Fruit fly (Drosophila melanogaster): ENCODE data around the gene Rint1.

Rint1 gene

DNA sequence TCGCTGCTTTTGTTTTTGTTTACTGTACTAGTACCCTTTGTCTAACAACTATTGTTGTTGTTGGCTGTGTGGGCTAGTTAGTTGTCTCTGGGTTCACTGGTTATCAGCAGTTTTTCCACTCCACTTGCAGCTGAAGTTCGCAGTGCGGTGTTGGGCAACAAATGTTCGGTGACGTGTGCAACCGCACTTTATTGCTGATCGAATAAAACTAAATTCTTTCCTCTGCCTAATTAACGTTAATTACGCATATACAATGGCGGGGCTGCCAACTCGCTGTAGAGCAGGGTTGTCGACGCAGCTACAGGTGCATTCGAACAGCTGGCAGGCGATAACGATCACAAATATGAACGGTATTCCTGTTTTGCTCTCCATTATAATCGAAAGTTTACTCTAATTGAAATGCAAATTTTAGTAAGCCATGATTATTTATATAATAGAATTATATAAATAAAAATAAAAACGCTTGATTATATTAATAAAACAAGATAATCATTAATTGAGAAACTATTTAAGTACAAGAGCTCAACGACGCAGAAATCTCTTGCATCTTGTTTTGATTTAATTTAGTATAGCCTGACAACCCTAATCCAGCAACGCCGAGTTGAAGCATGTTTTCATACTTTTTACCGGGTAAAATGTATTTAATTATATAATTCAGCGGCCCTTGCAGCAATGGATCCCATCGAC is 5.3 kb downstream of the Rint1 start, which contains the start of the genes mrva, CG42307 and mus312 (continued):
- peak; percentile 94 for TF ChIP-seq grau (tag; optimal IDR thresholded peaks at IDR 0.05)
- TF ChIP-seq CG10979 (tag; optimal IDR thresholded peaks at IDR 0.05), result peak; percentile 90
- peak; percentile 44 for TF ChIP-seq CG6854 (GFP tag; optimal IDR thresholded peaks at IDR 0.05)
- peak; percentile 46; the same call in 2 of the 3 replicates for TF ChIP-seq CG11093 (GFP tag; IDR thresholded peaks at IDR 0.05)
- TF ChIP-seq CG8388 (GFP tag; optimal IDR thresholded peaks at IDR 0.05), result peak; percentile 88
- TF ChIP-seq twi (tag; optimal IDR thresholded peaks at IDR 0.05), result peak; percentile 91
- TF ChIP-seq CTCF (GFP tag; optimal IDR thresholded peaks at IDR 0.05), result peak; percentile 4
- TF ChIP-seq CG18619 (GFP tag; optimal IDR thresholded peaks at IDR 0.05), result peak; percentile 86
- peak; percentile 65 for TF ChIP-seq gt (GFP tag; IDR thresholded peaks at IDR 0.05)
- no peak; the same call in 1 of the 2 replicates for TF ChIP-seq hbn (GFP tag; IDR thresholded peaks at IDR 0.05; ENCODE audit: partially characterized antibody)
- TF ChIP-seq NC2α (GFP tag; optimal IDR thresholded peaks at IDR 0.05), result no peak
- TF ChIP-seq tna (GFP tag; IDR thresholded peaks at IDR 0.05; ENCODE audit: partially characterized antibody), result no peak
- TF ChIP-seq HLH4C (GFP tag; IDR thresholded peaks at IDR 0.05; ENCODE audit: partially characterized antibody), result peak; percentile 32; the same call in 1 of the 3 replicates
- TF ChIP-seq CG5180 (GFP tag; optimal IDR thresholded peaks at IDR 0.05), result no peak
- peak; percentile 78 for TF ChIP-seq Drgx (GFP tag; IDR thresholded peaks at IDR 0.05)
- no peak for TF ChIP-seq aop (GFP tag; IDR thresholded peaks at IDR 0.05)
- TF ChIP-seq gce (GFP tag; IDR thresholded peaks at IDR 0.05), result 0 out of 3 replicates have a peak, but pooled peaks have one; percentile 14
- peak; percentile 33 for TF ChIP-seq pros (GFP tag; optimal IDR thresholded peaks at IDR 0.05)
- TF ChIP-seq mirr (GFP tag; optimal IDR thresholded peaks at IDR 0.05), result peak; percentile 65
- TF ChIP-seq MBD-R2 (GFP tag; IDR thresholded peaks at IDR 0.05), result peak; percentile 84
- TF ChIP-seq HHEX (GFP tag; optimal IDR thresholded peaks at IDR 0.05), result peak; percentile 88
- TF ChIP-seq CG2889 (GFP tag; IDR thresholded peaks at IDR 0.05), result peak; percentile 71; the same call in 2 of the 3 replicates
- TF ChIP-seq CG8478 (optimal IDR thresholded peaks at IDR 0.05), result no peak
- TF ChIP-seq ATbp (GFP tag; optimal IDR thresholded peaks at IDR 0.05), result no peak
- peak; percentile 78 for TF ChIP-seq CG4730 (GFP tag; IDR thresholded peaks at IDR 0.05)
- no peak for TF ChIP-seq NK7.1 (GFP tag; optimal IDR thresholded peaks at IDR 0.05)
- no peak for TF ChIP-seq Jarid2 (GFP tag; optimal IDR thresholded peaks at IDR 0.05)
- no peak for TF ChIP-seq sr (GFP tag; IDR thresholded peaks at IDR 0.05)
- TF ChIP-seq CG34376 (GFP tag; optimal IDR thresholded peaks at IDR 0.05), result peak; percentile 48
- peak; percentile 95 for TF ChIP-seq YL-1 (GFP tag; optimal IDR thresholded peaks at IDR 0.05)
- TF ChIP-seq Hr51 (GFP tag; optimal IDR thresholded peaks at IDR 0.05), result peak in 1 of 2 experiments; percentile 54
- peak; percentile 52 for TF ChIP-seq chn (GFP tag; optimal IDR thresholded peaks at IDR 0.05)
- no peak for TF ChIP-seq usp (GFP tag; optimal IDR thresholded peaks at IDR 0.05)
- peak; percentile 3; the same call in 1 of the 2 replicates for TF ChIP-seq Rx (GFP tag; IDR thresholded peaks at IDR 0.05)
- peak; percentile 82 for TF ChIP-seq sob (GFP tag; IDR thresholded peaks at IDR 0.05)
- TF ChIP-seq Oli (tag; optimal IDR thresholded peaks at IDR 0.05), result peak; percentile 89
- TF ChIP-seq Side (GFP tag; optimal IDR thresholded peaks at IDR 0.05), result peak; percentile 30
- TF ChIP-seq gsb (GFP tag; IDR thresholded peaks at IDR 0.05), result 0 out of 2 replicates have a peak, but pooled peaks have one; percentile 12
- TF ChIP-seq inv (GFP tag; IDR thresholded peaks at IDR 0.05; ENCODE audit: partially characterized antibody), result no peak
- TF ChIP-seq Deaf1 (tag; optimal IDR thresholded peaks at IDR 0.05), result no peak
- peak; percentile 90 for TF ChIP-seq Abd-B (GFP tag; optimal IDR thresholded peaks at IDR 0.05)
- TF ChIP-seq Hey (tag; optimal IDR thresholded peaks at IDR 0.05), result no peak
- TF ChIP-seq Atf3 (GFP tag; optimal IDR thresholded peaks at IDR 0.05), result peak; percentile 49
- no peak for TF ChIP-seq crc (GFP tag; optimal IDR thresholded peaks at IDR 0.05)
- no peak for TF ChIP-seq nerfin-2 (GFP tag; IDR thresholded peaks at IDR 0.05; ENCODE audit: partially characterized antibody)
- TF ChIP-seq CG12219 (GFP tag; optimal IDR thresholded peaks at IDR 0.05), result peak; percentile 32
- TF ChIP-seq nau (GFP tag; optimal IDR thresholded peaks at IDR 0.05), result no peak
- peak; percentile 49 for TF ChIP-seq Adf1 (GFP tag; IDR thresholded peaks at IDR 0.05)
- peak; percentile 54 for TF ChIP-seq CG10959 (GFP tag; IDR thresholded peaks at IDR 0.05)
- TF ChIP-seq wor (GFP tag; IDR thresholded peaks at IDR 0.05), result peak; percentile 76

Data from whole organism, embryonic.